Worm (Caenorhabditis elegans): Measurements from ENCODE around the gene F19D8.2.

The F19D8.2 gene

ce11 chrX:13886195-13886594 is 52.0 kb downstream of the F19D8.2 start:
- TF ChIP-seq nhr-85 (tag) (peak; percentile 19), grh-1 (GFP tag; IDR thresholded peaks at IDR 0.05) (0 out of 2 replicates have a peak, but pooled peaks have one; percentile 5), xbp-1 (tag; optimal IDR thresholded peaks at IDR 0.05) (no peak), nhr-90 (tag; optimal IDR thresholded peaks at IDR 0.05; ENCODE audit: poor library complexity) (peak; percentile 8), ces-1 (GFP tag; optimal IDR thresholded peaks at IDR 0.05) (no peak)
